Fruit fly (Drosophila melanogaster) S2 (cell line): ENCODE measurements around the gene Sqor.

Source experiments
- CG8478 ChIP-seq: fragments of >200 bp; optimal IDR thresholded peaks from 2 replicates; lab custom pipeline; 2018
- CTCF ChIP-seq, 2 experiments: fragments of >200 bp; optimal IDR thresholded peaks; 2 replicates each; lab custom pipeline; 2018

DNA sequence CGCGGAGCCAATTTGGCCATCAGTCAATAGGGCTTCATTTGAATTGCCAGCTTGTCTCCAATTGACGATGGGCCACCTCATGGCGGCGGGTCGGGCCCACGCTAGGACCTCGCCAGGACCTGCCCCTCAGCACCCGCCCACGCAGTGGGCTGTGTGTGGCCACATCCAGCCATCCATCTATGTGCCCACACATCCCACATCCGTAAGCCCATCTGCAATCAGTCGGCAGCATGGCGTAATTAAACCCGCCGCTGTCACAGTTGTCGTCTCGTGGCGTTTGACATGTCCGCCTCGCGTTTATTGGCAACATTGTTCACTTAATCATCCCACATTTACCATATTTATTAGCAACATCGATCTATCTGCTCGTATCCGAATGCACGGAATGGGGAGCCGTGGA lies 1.8 kb upstream of the Sqor start:
- no peak for TF ChIP-seq CG8478 (lab: Kevin White, UChicago)
- no peak for TF ChIP-seq CTCF (optimal IDR thresholded peaks at IDR 0.05; lab: Kevin White, UChicago)
